Worm (Caenorhabditis elegans) whole organism, late embryonic: ENCODE measurements around the gene ZK813.5.
A peak's percentile ranks its signal among the peaks of the same experiment; 100 is the strongest.

ENCODE experiments used
- F13H6.1 ChIP-seq: sonication (generic microtip); optimal IDR thresholded peaks from 2 replicates; lab custom pipeline; 2016; ENCODE audit warnings: missing genetic modification characterization, missing compliant biosample characterization
- K02D7.2 ChIP-seq: sonication (generic microtip); optimal IDR thresholded peaks from 2 replicates; lab custom pipeline; 2017; ENCODE audit warnings: mild to moderate bottlenecking, missing genetic modification characterization, missing compliant biosample characterization
- K09A11.1 ChIP-seq: sonication (generic microtip); optimal IDR thresholded peaks from 2 replicates; lab custom pipeline; 2017; ENCODE audit warnings: antibody characterized with exemption, mild to moderate bottlenecking, missing genetic modification characterization, missing compliant biosample characterization; ENCODE audit not compliant: insufficient read depth
- ahr-1 ChIP-seq: sonication (generic microtip); optimal IDR thresholded peaks from 2 replicates; lab custom pipeline; 2016; ENCODE audit warnings: missing genetic modification characterization, missing compliant biosample characterization
- ceh-18 ChIP-seq: sonication (generic microtip); optimal IDR thresholded peaks from 2 replicates; lab custom pipeline; 2016; ENCODE audit warnings: missing genetic modification characterization, missing compliant biosample characterization
- ceh-19 ChIP-seq: fragments of 200-800 bp; sonication (Bioruptor generic); optimal IDR thresholded peaks from 2 replicates; lab custom pipeline; 2018; ENCODE audit warnings: mild to moderate bottlenecking, missing genetic modification characterization, missing compliant biosample characterization
- ceh-2 ChIP-seq: sonication (generic microtip); optimal IDR thresholded peaks from 2 replicates; lab custom pipeline; 2016; ENCODE audit warnings: missing genotype, missing genetic modification characterization, missing compliant biosample characterization
- ceh-24 ChIP-seq: sonication (generic microtip); optimal IDR thresholded peaks from 2 replicates; lab custom pipeline; 2016; ENCODE audit warnings: mild to moderate bottlenecking, missing genetic modification characterization, missing compliant biosample characterization
- ceh-30 ChIP-seq: fragments of 150-350 bp; optimal IDR thresholded peaks from 2 replicates; lab custom pipeline; 2014; ENCODE audit warnings: missing biosample characterization, missing genetic modification characterization
- ceh-31 ChIP-seq: sonication (generic microtip); optimal IDR thresholded peaks from 2 replicates; lab custom pipeline; 2016; ENCODE audit warnings: missing genetic modification characterization, missing compliant biosample characterization
- ceh-34 ChIP-seq: sonication (generic microtip); optimal IDR thresholded peaks from 2 replicates; lab custom pipeline; 2016; ENCODE audit warnings: mild to moderate bottlenecking, missing genetic modification characterization, missing compliant biosample characterization
- ceh-45 ChIP-seq: fragments of 200-800 bp; sonication (Bioruptor generic); IDR thresholded peaks from 2 replicates; pipeline ENCODE4 v1.3.6; 2022; ENCODE audit warnings: missing genetic modification reagents, missing genetic modification characterization, missing compliant biosample characterization
- ceh-6 ChIP-seq: fragments of 200-800 bp; sonication (Bioruptor generic); optimal IDR thresholded peaks from 2 replicates; lab custom pipeline; 2018; ENCODE audit warnings: mild to moderate bottlenecking, missing genetic modification characterization, missing compliant biosample characterization
- che-1 ChIP-seq: sonication (generic microtip); optimal IDR thresholded peaks from 2 replicates; lab custom pipeline; 2016; ENCODE audit warnings: mild to moderate bottlenecking, missing genetic modification characterization, missing compliant biosample characterization
- dmd-4 ChIP-seq: sonication (generic microtip); optimal IDR thresholded peaks from 2 replicates; lab custom pipeline; 2016; ENCODE audit warnings: borderline replicate concordance, missing genetic modification characterization, missing compliant biosample characterization
- elt-2 ChIP-seq: sonication (generic microtip); optimal IDR thresholded peaks from 2 replicates; lab custom pipeline; 2016; ENCODE audit warnings: missing genetic modification reagents, missing genetic modification characterization, missing compliant biosample characterization
- elt-4 ChIP-seq: sonication (generic microtip); optimal IDR thresholded peaks from 2 replicates; lab custom pipeline; 2016; ENCODE audit warnings: missing genetic modification characterization, missing compliant biosample characterization
- eyg-1 ChIP-seq: sonication (generic microtip); optimal IDR thresholded peaks from 2 replicates; lab custom pipeline; 2016; ENCODE audit warnings: missing genotype, missing genetic modification characterization, missing compliant biosample characterization
- fax-1 ChIP-seq: sonication (generic microtip); optimal IDR thresholded peaks from 2 replicates; lab custom pipeline; 2016; ENCODE audit warnings: missing genotype, missing genetic modification characterization, missing compliant biosample characterization
- fkh-10 ChIP-seq: fragments of 150-350 bp; optimal IDR thresholded peaks from 2 replicates; lab custom pipeline; 2014; ENCODE audit warnings: missing biosample characterization, missing genetic modification reagents, missing genetic modification characterization
- fkh-6 ChIP-seq: sonication (generic microtip); optimal IDR thresholded peaks from 2 replicates; lab custom pipeline; 2016; ENCODE audit warnings: missing genetic modification characterization, missing compliant biosample characterization
- gmeb-2 ChIP-seq: sonication (generic microtip); optimal IDR thresholded peaks from 2 replicates; lab custom pipeline; 2016; ENCODE audit warnings: missing genetic modification characterization, inconsistent platforms, missing compliant biosample characterization
- hlh-30 ChIP-seq: sonication (generic microtip); optimal IDR thresholded peaks from 2 replicates; lab custom pipeline; 2017; ENCODE audit warnings: antibody characterized with exemption, missing genetic modification characterization, missing compliant biosample characterization; ENCODE audit not compliant: insufficient read depth
- hlh-6 ChIP-seq: sonication (generic microtip); optimal IDR thresholded peaks from 2 replicates; lab custom pipeline; 2016; ENCODE audit warnings: missing genotype, missing genetic modification characterization, missing compliant biosample characterization
- lim-6 ChIP-seq: sonication (generic microtip); optimal IDR thresholded peaks from 2 replicates; lab custom pipeline; 2016; ENCODE audit warnings: missing genetic modification characterization, missing compliant biosample characterization
- lin-11 ChIP-seq: fragments of 200-800 bp; sonication (Bioruptor generic); optimal IDR thresholded peaks from 2 replicates; lab custom pipeline; 2018; ENCODE audit warnings: mild to moderate bottlenecking, missing genetic modification characterization, missing compliant biosample characterization
- nfya-1 ChIP-seq: sonication (generic microtip); optimal IDR thresholded peaks from 2 replicates; lab custom pipeline; 2017; ENCODE audit warnings: missing genetic modification characterization, mild to moderate bottlenecking, missing compliant biosample characterization, antibody characterized with exemption, moderate library complexity
- nhr-232 ChIP-seq: sonication (generic microtip); optimal IDR thresholded peaks from 2 replicates; lab custom pipeline; 2016; ENCODE audit warnings: missing genetic modification characterization, missing compliant biosample characterization
- npax-4 ChIP-seq: sonication (generic microtip); optimal IDR thresholded peaks from 2 replicates; lab custom pipeline; 2016; ENCODE audit warnings: missing genetic modification characterization, missing compliant biosample characterization
- odd-2 ChIP-seq: sonication (generic microtip); optimal IDR thresholded peaks from 2 replicates; lab custom pipeline; 2017; ENCODE audit warnings: antibody characterized with exemption, mild to moderate bottlenecking, missing genetic modification characterization, missing compliant biosample characterization
- pag-3 ChIP-seq: sonication (generic microtip); optimal IDR thresholded peaks from 2 replicates; lab custom pipeline; 2016; ENCODE audit warnings: missing compliant biosample characterization, missing genetic modification characterization, borderline replicate concordance
- pha-2 ChIP-seq: sonication (generic microtip); optimal IDR thresholded peaks from 2 replicates; lab custom pipeline; 2017; ENCODE audit warnings: mild to moderate bottlenecking, missing genetic modification characterization, missing compliant biosample characterization
- pha-4 ChIP-seq: fragments of 150-350 bp; optimal IDR thresholded peaks from 2 replicates; lab custom pipeline; 2018; ENCODE audit warnings: missing biosample characterization, missing genetic modification reagents, missing genetic modification characterization
- pqm-1 ChIP-seq: sonication (generic microtip); optimal IDR thresholded peaks from 2 replicates; lab custom pipeline; 2016; ENCODE audit warnings: missing genetic modification characterization, missing compliant biosample characterization
- pros-1 ChIP-seq: fragments of 150-350 bp; optimal IDR thresholded peaks from 2 replicates; lab custom pipeline; 2014; ENCODE audit warnings: missing biosample characterization, missing genetic modification reagents, missing genetic modification characterization
- ref-2 ChIP-seq: sonication (generic microtip); optimal IDR thresholded peaks from 2 replicates; lab custom pipeline; 2016; ENCODE audit warnings: missing genetic modification characterization, missing compliant biosample characterization
- rnt-1 ChIP-seq: sonication (generic microtip); optimal IDR thresholded peaks from 2 replicates; lab custom pipeline; 2016; ENCODE audit warnings: missing genetic modification characterization, missing compliant biosample characterization
- sdc-2 ChIP-seq: sonication (generic microtip); optimal IDR thresholded peaks from 2 replicates; lab custom pipeline; 2016; ENCODE audit warnings: missing genotype, missing genetic modification characterization, missing compliant biosample characterization
- sox-2 ChIP-seq: fragments of 200-800 bp; sonication (Bioruptor generic); IDR thresholded peaks from 2 replicates; pipeline ENCODE4 v1.3.6; 2022; ENCODE audit warnings: missing genetic modification reagents, missing genetic modification characterization, missing compliant biosample characterization
- sox-4 ChIP-seq: sonication (generic microtip); optimal IDR thresholded peaks from 2 replicates; lab custom pipeline; 2017; ENCODE audit warnings: mild to moderate bottlenecking, missing genetic modification characterization, inconsistent platforms, missing compliant biosample characterization
- syd-9 ChIP-seq: sonication (generic microtip); optimal IDR thresholded peaks from 2 replicates; lab custom pipeline; 2016; ENCODE audit warnings: mild to moderate bottlenecking, missing genetic modification characterization, moderate library complexity, missing compliant biosample characterization
- tbx-2 ChIP-seq: sonication (generic microtip); optimal IDR thresholded peaks from 2 replicates; lab custom pipeline; 2016; ENCODE audit warnings: missing genetic modification characterization, missing compliant biosample characterization
- ttx-3 ChIP-seq: sonication (generic microtip); optimal IDR thresholded peaks from 2 replicates; lab custom pipeline; 2016; ENCODE audit warnings: missing genetic modification reagents, missing genetic modification characterization, missing compliant biosample characterization
- unc-3 ChIP-seq, 2 experiments: fragments of 200-800 bp in 1 of 2; sonication (Bioruptor generic) in 1 of 2; sonication (generic microtip) in 1 of 2; conservative IDR thresholded peaks in 1 of 2; optimal IDR thresholded peaks in 1 of 2; 2 replicates each; pipeline versions ENCODE4 v1.3.6 to Lab custom; 2016 to 2022; ENCODE audit warnings: missing compliant biosample characterization in 2 of 2, missing genetic modification characterization in 2 of 2, missing genetic modification reagents in 1 of 2
- unc-42 ChIP-seq: sonication (generic microtip); optimal IDR thresholded peaks from 2 replicates; lab custom pipeline; 2016; ENCODE audit warnings: missing genotype, missing genetic modification characterization, missing compliant biosample characterization
- unc-55 ChIP-seq: sonication (generic microtip); optimal IDR thresholded peaks from 2 replicates; lab custom pipeline; 2017; ENCODE audit warnings: missing biosample characterization, missing genetic modification reagents, missing genetic modification characterization
- unc-86 ChIP-seq: sonication (generic microtip); optimal IDR thresholded peaks from 2 replicates; lab custom pipeline; 2016; ENCODE audit warnings: missing genetic modification characterization, missing compliant biosample characterization
- zip-5 ChIP-seq: sonication (generic microtip); optimal IDR thresholded peaks from 2 replicates; lab custom pipeline; 2016; ENCODE audit warnings: missing genetic modification characterization, missing compliant biosample characterization
- ztf-16 ChIP-seq: sonication (generic microtip); optimal IDR thresholded peaks from 2 replicates; lab custom pipeline; 2017; ENCODE audit warnings: missing genetic modification characterization, missing compliant biosample characterization

The ZK813.5 gene

ce11 chrX:3473793-3474192, 22.8 kb upstream of the ZK813.5 start:
- no peak for TF ChIP-seq fkh-6

ce11 chrX:3472226-3472625, 21.2 kb upstream of the ZK813.5 start:
- TF ChIP-seq ref-2 (tag; lab: Kevin White, UChicago) (peak; percentile 83), ztf-16 (no peak), unc-55 (GFP tag; lab: Kevin White, UChicago) (peak; percentile 65), ceh-18 (tag; lab: Kevin White, UChicago) (peak; percentile 30), ceh-2 (tag; lab: Kevin White, UChicago) (peak; percentile 26), pha-4 (tag; lab: Kevin White, UChicago) (no peak), hlh-30 (no peak), tbx-2 (peak; percentile 71), sox-4 (tag; lab: Kevin White, UChicago) (no peak), eyg-1 (tag; lab: Kevin White, UChicago) (peak; percentile 25), sox-2 (GFP tag; lab: Robert Waterston, UW) (peak; percentile 64), fkh-10 (GFP tag; lab: Kevin White, UChicago) (no peak), ceh-6 (GFP tag; lab: Kevin White, UChicago) (no peak), ahr-1 (no peak), pha-2 (tag; lab: Kevin White, UChicago) (peak; percentile 48), odd-2 (tag; lab: Kevin White, UChicago) (no peak), hlh-6 (tag; lab: Kevin White, UChicago) (peak; percentile 31), K02D7.2 (no peak), dmd-4 (no peak), pros-1 (tag; lab: Kevin White, UChicago) (peak; percentile 6), ceh-31 (peak; percentile 80), fax-1 (tag; lab: Kevin White, UChicago) (no peak), pag-3 (no peak), che-1 (peak; percentile 45), rnt-1 (tag; lab: Kevin White, UChicago) (peak; percentile 28), sdc-2 (tag; lab: Kevin White, UChicago) (peak; percentile 62), nfya-1 (tag; lab: Kevin White, UChicago) (peak; percentile 38), zip-5 (tag; lab: Kevin White, UChicago) (no peak), K09A11.1 (no peak), unc-3 (GFP tag; conservative IDR thresholded peaks at IDR 0.05; lab: Robert Waterston, UW) (no peak), unc-3 (tag; optimal IDR thresholded peaks at IDR 0.05; lab: Kevin White, UChicago) (no peak), ceh-30 (tag; lab: Kevin White, UChicago) (no peak), elt-2 (peak; percentile 64), gmeb-2 (tag; lab: Kevin White, UChicago) (no peak), elt-4 (tag; lab: Kevin White, UChicago) (no peak), ceh-19 (GFP tag; lab: Kevin White, UChicago) (no peak), nhr-232 (peak; percentile 47), syd-9 (tag; lab: Kevin White, UChicago) (peak; percentile 69), unc-86 (tag; lab: Kevin White, UChicago) (no peak), ceh-34 (tag; lab: Kevin White, UChicago) (peak; percentile 48), ceh-24 (tag; lab: Kevin White, UChicago) (no peak)

DNA sequence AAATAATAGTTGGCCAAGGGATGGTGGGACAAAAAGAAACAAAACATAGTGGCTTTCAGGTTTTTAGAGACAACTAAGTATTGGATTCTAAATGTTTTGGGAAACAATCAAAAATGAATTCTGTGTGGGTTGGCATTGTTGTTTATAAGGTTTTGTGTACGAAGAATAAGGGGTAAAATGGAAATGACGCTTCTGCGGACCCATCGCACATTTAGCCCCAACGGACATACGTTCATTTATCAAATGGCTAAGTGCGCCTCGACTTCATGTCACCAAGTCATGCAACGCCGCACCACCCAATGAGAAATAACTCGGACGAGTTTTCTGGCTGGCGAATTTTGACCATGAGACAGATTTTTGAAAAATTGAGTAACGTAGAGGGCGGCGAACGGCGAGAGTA, 19.3 kb upstream of the ZK813.5 start:
- TF ChIP-seq unc-42 (tag; lab: Kevin White, UChicago) (no peak), ceh-24 (tag; lab: Kevin White, UChicago) (no peak), ceh-19 (GFP tag; lab: Kevin White, UChicago) (no peak), syd-9 (tag; lab: Kevin White, UChicago) (no peak), F13H6.1 (tag; lab: Kevin White, UChicago) (no peak), nhr-232 (no peak), ztf-16 (no peak), ceh-30 (tag; lab: Kevin White, UChicago) (no peak), lim-6 (tag; lab: Kevin White, UChicago) (no peak), elt-2 (no peak), lin-11 (no peak), pqm-1 (tag; lab: Kevin White, UChicago) (no peak), che-1 (no peak), ttx-3 (no peak), pag-3 (no peak), hlh-6 (tag; lab: Kevin White, UChicago) (no peak), npax-4 (no peak), ceh-45 (GFP tag; lab: Robert Waterston, UW) (no peak)
